Worm (Caenorhabditis elegans) whole organism, L4 larva: Measurements from ENCODE around the gene B0554.4.

ENCODE experiments used
- D1046.2 ChIP-seq: fragments of 200-800 bp; sonication (Bioruptor generic); IDR thresholded peaks from 2 replicates; pipeline ENCODE4 v1.3.6; 2022; ENCODE audit warnings: missing genetic modification characterization, missing compliant biosample characterization
- F49E8.2 ChIP-seq: sonication (generic microtip); optimal IDR thresholded peaks from 2 replicates; lab custom pipeline; 2016; ENCODE audit warnings: missing compliant biosample characterization, mild to moderate bottlenecking, missing genetic modification characterization, borderline replicate concordance
- Y105C5A.15 ChIP-seq: fragments of 200-800 bp; sonication (Bioruptor generic); IDR thresholded peaks from 2 replicates; pipeline ENCODE4 v1.3.6; 2022; ENCODE audit warnings: missing genetic modification characterization, missing compliant biosample characterization
- Y5F2A.4 ChIP-seq: fragments of 200-800 bp; sonication (Bioruptor generic); optimal IDR thresholded peaks from 2 replicates; lab custom pipeline; 2018; ENCODE audit warnings: mild to moderate bottlenecking, missing genetic modification characterization, missing compliant biosample characterization
- ZK337.2 ChIP-seq: fragments of 200-800 bp; sonication (Bioruptor generic); IDR thresholded peaks from 2 replicates; pipeline ENCODE4 v1.3.6; 2022; ENCODE audit warnings: missing genetic modification reagents, missing genetic modification characterization, missing compliant biosample characterization
- ZK546.5 ChIP-seq, 2 experiments: sonication (generic microtip); optimal IDR thresholded peaks; 2 replicates each; lab custom pipeline; 2017; ENCODE audit warnings: missing biosample characterization in 2 of 2, missing genetic modification characterization in 2 of 2
- aha-1 ChIP-seq: fragments of 150-350 bp; peaks from one replicate; lab custom pipeline; 2014; ENCODE audit warnings: missing biosample characterization, missing genetic modification characterization
- attf-4 ChIP-seq: sonication (generic microtip); optimal IDR thresholded peaks from 3 replicates; lab custom pipeline; 2017; ENCODE audit warnings: missing biosample characterization, missing genetic modification characterization
- daf-16 ChIP-seq, 3 experiments: sonication (generic microtip); optimal IDR thresholded peaks; 2 replicates each; lab custom pipeline; 2016 to 2017; ENCODE audit warnings: missing genetic modification characterization in 3 of 3, missing genetic modification reagents in 3 of 3, mild to moderate bottlenecking in 2 of 3, missing compliant biosample characterization in 2 of 3, missing biosample characterization in 1 of 3, moderate library complexity in 1 of 3
- dmd-6 ChIP-seq: fragments of 200-800 bp; sonication (Bioruptor generic); IDR thresholded peaks from 2 replicates; pipeline ENCODE4 v1.3.6; 2022; ENCODE audit warnings: missing genetic modification reagents, missing genetic modification characterization, missing compliant biosample characterization
- dmd-9 ChIP-seq: fragments of 200-800 bp; sonication (Bioruptor generic); IDR thresholded peaks from 2 replicates; pipeline ENCODE4 v1.3.6; 2022; ENCODE audit warnings: missing genetic modification reagents, missing genetic modification characterization, missing compliant biosample characterization
- dve-1 ChIP-seq: sonication (generic microtip); optimal IDR thresholded peaks from 2 replicates; lab custom pipeline; 2017; ENCODE audit warnings: antibody characterized with exemption, mild to moderate bottlenecking, missing genetic modification characterization, missing compliant biosample characterization; ENCODE audit not compliant: insufficient read depth
- hlh-11 ChIP-seq: fragments of 200-800 bp; sonication (Bioruptor generic); optimal IDR thresholded peaks from 2 replicates; lab custom pipeline; 2018; ENCODE audit warnings: mild to moderate bottlenecking, missing genetic modification characterization, missing compliant biosample characterization
- hlh-30 ChIP-seq: sonication (generic microtip); optimal IDR thresholded peaks from 2 replicates; lab custom pipeline; 2017; ENCODE audit warnings: antibody characterized with exemption, mild to moderate bottlenecking, missing genetic modification characterization, missing compliant biosample characterization; ENCODE audit not compliant: insufficient read depth
- jun-1 ChIP-seq: fragments of 150-350 bp; optimal IDR thresholded peaks from 2 replicates; lab custom pipeline; 2014; ENCODE audit warnings: missing biosample characterization, missing genetic modification reagents, missing genetic modification characterization
- lin-15B ChIP-seq: fragments of 150-350 bp; sonication (generic microtip); optimal IDR thresholded peaks from 3 replicates; lab custom pipeline; 2014; ENCODE audit warnings: missing biosample characterization, missing genetic modification characterization
- lin-39 ChIP-seq: fragments of 150-350 bp; optimal IDR thresholded peaks from 2 replicates; lab custom pipeline; 2014; ENCODE audit warnings: missing biosample characterization, missing genetic modification reagents, missing genetic modification characterization
- lsy-2 ChIP-seq, 2 experiments: fragments of 150-350 bp in 1 of 2; sonication (generic microtip) in 1 of 2; optimal IDR thresholded peaks; 2 replicates each; lab custom pipeline; 2014 to 2017; ENCODE audit warnings: missing biosample characterization in 2 of 2, missing genetic modification characterization in 2 of 2
- madf-9 ChIP-seq: fragments of 200-800 bp; sonication (Bioruptor generic); conservative IDR thresholded peaks from 2 replicates; pipeline ENCODE4 v1.3.6; 2022; ENCODE audit warnings: missing genetic modification reagents, missing genetic modification characterization, missing compliant biosample characterization
- mdl-1 ChIP-seq, 2 experiments: fragments of 150-350 bp in 1 of 2; sonication (generic microtip) in 1 of 2; optimal IDR thresholded peaks; 2 replicates each; lab custom pipeline; 2014 to 2017; ENCODE audit warnings: missing biosample characterization in 2 of 2, missing genetic modification characterization in 2 of 2
- mxl-2 ChIP-seq: fragments of 200-800 bp; sonication (Bioruptor generic); conservative IDR thresholded peaks from 2 replicates; pipeline ENCODE4 v1.3.6; 2022; ENCODE audit warnings: missing genetic modification reagents, missing genetic modification characterization, missing compliant biosample characterization
- mxl-3 ChIP-seq: fragments of 200-800 bp; sonication (Bioruptor generic); optimal IDR thresholded peaks from 2 replicates; lab custom pipeline; 2018; ENCODE audit warnings: mild to moderate bottlenecking, missing genetic modification characterization, missing compliant biosample characterization
- nhr-10 ChIP-seq: fragments of 150-350 bp; optimal IDR thresholded peaks from 2 replicates; lab custom pipeline; 2014; ENCODE audit warnings: missing biosample characterization, missing genetic modification characterization
- nhr-237 ChIP-seq: sonication (generic microtip); optimal IDR thresholded peaks from 2 replicates; lab custom pipeline; 2017; ENCODE audit warnings: missing biosample characterization, missing genetic modification characterization
- nhr-25 ChIP-seq: sonication (generic microtip); optimal IDR thresholded peaks from 2 replicates; lab custom pipeline; 2017; ENCODE audit warnings: missing genetic modification characterization, mild to moderate bottlenecking, missing compliant biosample characterization, antibody characterized with exemption, moderate library complexity, borderline replicate concordance; ENCODE audit not compliant: insufficient read depth
- nhr-28 ChIP-seq: fragments of 150-350 bp; optimal IDR thresholded peaks from 2 replicates; lab custom pipeline; 2014; ENCODE audit warnings: missing biosample characterization, missing genetic modification characterization
- nhr-48 ChIP-seq: sonication (generic microtip); optimal IDR thresholded peaks from 2 replicates; lab custom pipeline; 2016; ENCODE audit warnings: mild to moderate bottlenecking, missing genetic modification characterization, missing compliant biosample characterization
- nhr-6 ChIP-seq: fragments of 150-350 bp; optimal IDR thresholded peaks from 2 replicates; lab custom pipeline; 2014; ENCODE audit warnings: missing biosample characterization, missing genetic modification characterization
- nhr-77 ChIP-seq: fragments of 150-350 bp; optimal IDR thresholded peaks from 2 replicates; lab custom pipeline; 2014; ENCODE audit warnings: missing biosample characterization, missing genetic modification characterization
- php-3 ChIP-seq: fragments of 200-800 bp; sonication (Bioruptor generic); IDR thresholded peaks from 2 replicates; pipeline ENCODE4 v1.3.6; 2022; ENCODE audit warnings: missing genetic modification reagents, missing genetic modification characterization, missing compliant biosample characterization
- pqm-1 ChIP-seq: sonication (generic microtip); optimal IDR thresholded peaks from 2 replicates; lab custom pipeline; 2017; ENCODE audit warnings: missing biosample characterization, missing genetic modification characterization
- rbr-2 ChIP-seq: sonication (generic microtip); optimal IDR thresholded peaks from 2 replicates; lab custom pipeline; 2016; ENCODE audit warnings: missing genotype, missing genetic modification characterization, missing compliant biosample characterization
- sdz-12 ChIP-seq: fragments of 200-800 bp; sonication (Bioruptor generic); optimal IDR thresholded peaks from 2 replicates; lab custom pipeline; 2018; ENCODE audit warnings: mild to moderate bottlenecking, missing genetic modification characterization, missing compliant biosample characterization
- skn-1 ChIP-seq: fragments of 150-350 bp; optimal IDR thresholded peaks from 2 replicates; lab custom pipeline; 2014; ENCODE audit warnings: missing biosample characterization, missing genetic modification characterization
- spr-1 ChIP-seq: sonication (generic microtip); optimal IDR thresholded peaks from 2 replicates; lab custom pipeline; 2016; ENCODE audit warnings: mild to moderate bottlenecking, missing genetic modification characterization, missing compliant biosample characterization
- tra-1 ChIP-seq: fragments of 200-800 bp; sonication (Bioruptor generic); IDR thresholded peaks from 2 replicates; pipeline ENCODE4 v1.3.6; 2022; ENCODE audit warnings: missing genetic modification reagents, missing genetic modification characterization, missing compliant biosample characterization
- unc-39 ChIP-seq: sonication (generic microtip); optimal IDR thresholded peaks from 2 replicates; lab custom pipeline; 2017; ENCODE audit warnings: missing biosample characterization, missing genetic modification characterization
- unc-62 ChIP-seq, 3 experiments: fragments of 150-350 bp in 1 of 3; sonication (generic microtip); optimal IDR thresholded peaks in 2 of 3; peaks in 1 of 3; 1 replicate in 1 of 3; 2 replicates in 2 of 3; lab custom pipeline; 2014 to 2017; ENCODE audit warnings: missing biosample characterization in 3 of 3, missing genetic modification characterization in 3 of 3, missing genetic modification reagents in 3 of 3, missing genotype in 1 of 3
- vab-7 ChIP-seq: fragments of 200-800 bp; sonication (Bioruptor generic); IDR thresholded peaks from 2 replicates; pipeline ENCODE4 v1.3.6; 2022; ENCODE audit warnings: missing genetic modification reagents, missing genetic modification characterization, missing compliant biosample characterization
- zfp-3 ChIP-seq: fragments of 200-800 bp; sonication (Bioruptor generic); conservative IDR thresholded peaks from 2 replicates; pipeline ENCODE4 v1.3.6; 2022; ENCODE audit warnings: missing genetic modification reagents, missing genetic modification characterization, missing compliant biosample characterization
- ztf-7 ChIP-seq: fragments of 150-350 bp; optimal IDR thresholded peaks from 2 replicates; lab custom pipeline; 2014; ENCODE audit warnings: missing biosample characterization, missing genetic modification characterization

The B0554.4 gene

DNA sequence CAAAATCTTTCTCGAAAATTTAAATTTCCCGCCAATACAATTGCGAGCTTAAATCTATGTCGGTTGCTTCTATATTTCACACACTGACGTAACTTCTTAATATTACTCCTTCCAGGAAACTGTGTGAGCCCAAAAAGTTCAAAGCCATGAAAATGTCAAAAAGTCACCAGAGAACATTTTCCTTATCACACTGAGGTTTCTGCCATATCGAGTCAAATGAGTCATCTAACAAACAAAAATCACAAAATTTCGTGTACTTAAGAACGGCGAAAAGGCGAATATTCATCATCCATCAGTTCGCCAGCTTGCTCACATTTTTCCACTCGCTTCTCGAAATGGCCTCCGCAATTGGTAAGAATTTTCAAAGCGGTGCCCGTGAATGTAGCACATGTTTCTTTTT, 20.7 kb downstream of the B0554.4 start, which contains the start of gene M02H5.8:
Gene M02H5.8, plus strand, starts transcription at position 297 of the 400 bp plus-strand sequence.
- peak; percentile 76 for TF ChIP-seq dmd-6 (GFP tag; lab: Robert Waterston, UW)
- no peak for TF ChIP-seq F49E8.2 (tag; lab: Kevin White, UChicago)
- no peak for TF ChIP-seq ztf-7 (tag; lab: Kevin White, UChicago)
- no peak for TF ChIP-seq nhr-77 (tag; lab: Kevin White, UChicago)
- no peak for TF ChIP-seq lsy-2 (tag; optimal IDR thresholded peaks at IDR 0.05; lab: Kevin White, UChicago)
- no peak for TF ChIP-seq mxl-3
- TF ChIP-seq nhr-237: no peak
- no peak for TF ChIP-seq nhr-25 (tag; lab: Kevin White, UChicago)
- TF ChIP-seq aha-1 (tag; lab: Kevin White, UChicago): peak; percentile 94
- TF ChIP-seq jun-1 (tag; lab: Kevin White, UChicago): no peak
- no peak for TF ChIP-seq attf-4 (tag; lab: Kevin White, UChicago)
- no peak for TF ChIP-seq Y5F2A.4
- peak; percentile 48 for TF ChIP-seq pqm-1
- no peak for TF ChIP-seq zfp-3 (GFP tag; lab: Robert Waterston, UW)
- peak; percentile 11 for TF ChIP-seq nhr-6 (tag; lab: Kevin White, UChicago)
- TF ChIP-seq mdl-1 (tag; optimal IDR thresholded peaks at IDR 0.05; lab: Kevin White, UChicago): no peak
- TF ChIP-seq Y105C5A.15 (GFP tag; lab: Robert Waterston, UW): no peak
- no peak for TF ChIP-seq daf-16 (GFP tag; optimal IDR thresholded peaks at IDR 0.05; lab: Kevin White, UChicago)
- peak; percentile 47 for TF ChIP-seq daf-16 (tag; optimal IDR thresholded peaks at IDR 0.05; lab: Kevin White, UChicago)
- peak; percentile 69 for TF ChIP-seq nhr-28
- peak; percentile 45 for TF ChIP-seq hlh-11 (tag; lab: Kevin White, UChicago)
- TF ChIP-seq mxl-2 (GFP tag; lab: Robert Waterston, UW): no peak

DNA sequence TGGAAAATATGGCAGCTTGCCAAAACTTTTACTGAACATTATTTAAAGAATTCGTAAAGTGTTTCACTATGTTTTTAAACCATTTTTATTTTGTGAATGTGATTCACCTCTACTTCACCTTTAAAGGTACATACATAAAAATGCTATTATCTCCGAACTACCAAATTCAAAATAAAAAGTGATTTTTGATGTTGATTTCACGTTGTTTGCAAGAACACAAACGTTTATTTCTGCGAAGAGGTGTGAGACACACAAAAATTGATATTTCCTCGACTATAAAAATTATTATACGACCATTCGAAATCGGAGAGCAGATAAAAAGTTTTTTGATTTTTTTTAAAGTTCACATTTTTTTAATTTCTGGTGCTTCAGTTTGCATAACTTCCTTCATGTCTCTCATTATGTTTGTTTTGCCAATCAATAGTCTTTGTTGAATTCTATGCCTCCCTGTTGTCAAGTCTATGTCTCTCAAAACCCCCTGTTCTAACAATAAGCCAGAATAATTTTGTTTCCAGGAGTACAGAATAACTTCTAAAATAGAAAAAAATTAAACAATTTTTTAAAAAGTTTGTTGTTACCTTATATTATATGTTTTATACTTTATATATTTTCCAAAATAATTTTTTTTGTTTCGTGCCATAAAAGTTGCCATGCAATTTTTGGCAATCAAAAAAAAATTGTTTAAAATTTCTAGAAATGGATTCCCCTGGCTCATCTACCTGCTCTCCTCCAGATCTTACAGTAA, 22.0 kb downstream of the B0554.4 start, which contains the start of gene nhr-123:
Gene nhr-123, plus strand, starts transcription at position 695 of the 745 bp plus-strand sequence.
- TF ChIP-seq nhr-28: peak; percentile 46
- no peak for TF ChIP-seq ZK337.2 (GFP tag; lab: Robert Waterston, UW)
- TF ChIP-seq unc-62 (GFP tag; optimal IDR thresholded peaks at IDR 0.05 in 1 of 2; lab: Kevin White, UChicago): peak in 1 of 2 experiments; percentile 25
- no peak for TF ChIP-seq unc-62 (tag; optimal IDR thresholded peaks at IDR 0.05; lab: Kevin White, UChicago)
- no peak for TF ChIP-seq hlh-30 (tag; lab: Kevin White, UChicago)
- TF ChIP-seq dve-1 (tag; lab: Kevin White, UChicago): peak; percentile 5
- 0 out of 2 replicates have a peak, but pooled peaks have one; percentile 21 for TF ChIP-seq php-3 (GFP tag; lab: Robert Waterston, UW)
- no peak for TF ChIP-seq daf-16 (GFP tag; optimal IDR thresholded peaks at IDR 0.05; lab: Kevin White, UChicago)
- peak; percentile 67 for TF ChIP-seq daf-16 (tag; optimal IDR thresholded peaks at IDR 0.05; lab: Kevin White, UChicago)

DNA sequence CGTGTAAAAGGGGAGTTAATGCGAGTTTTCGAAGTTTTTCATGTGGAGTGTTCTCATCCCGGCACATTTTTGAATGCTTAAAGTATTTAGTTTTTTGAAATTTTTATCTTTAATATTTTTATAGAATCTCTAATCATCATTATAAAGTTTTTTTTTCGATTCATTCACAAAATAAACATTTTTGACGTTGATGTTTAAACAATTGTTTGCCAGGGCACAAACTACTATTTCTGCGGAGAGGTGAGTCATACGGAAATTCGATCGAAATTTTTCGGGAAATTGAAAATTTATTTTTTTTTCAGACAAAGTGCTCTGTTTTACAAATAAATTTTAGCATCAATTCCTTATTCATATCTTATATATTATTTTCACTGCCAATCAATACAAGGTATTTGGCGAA, 24.6 kb downstream of the B0554.4 start, which contains the start of gene nhr-98:
Gene nhr-98, plus strand, starts transcription at position 301 of the 400 bp plus-strand sequence.
- TF ChIP-seq unc-39 (tag; lab: Kevin White, UChicago): no peak
- peak; percentile 53 for TF ChIP-seq aha-1 (tag; lab: Kevin White, UChicago)

DNA sequence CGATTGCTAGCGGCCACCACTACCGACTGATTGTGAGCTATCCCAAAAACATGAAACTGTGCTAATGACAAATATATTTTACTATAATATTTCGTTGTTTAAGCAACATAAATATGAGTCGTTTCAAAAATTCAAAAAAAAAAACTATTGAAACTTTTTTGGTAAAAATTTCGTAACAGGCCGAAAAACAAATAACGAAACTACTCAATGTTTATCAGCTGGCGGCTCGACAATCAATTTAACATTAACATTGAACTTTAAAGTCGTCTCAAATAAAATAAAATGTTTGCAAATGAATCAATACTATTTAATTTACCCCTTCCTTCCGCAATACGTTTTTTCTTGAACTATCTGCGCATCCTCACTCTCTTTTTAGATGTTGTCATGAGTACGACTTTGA, 28.9 kb downstream of the B0554.4 start:
- TF ChIP-seq D1046.2 (GFP tag; lab: Robert Waterston, UW) (no peak), pqm-1 (peak; percentile 18), daf-16 (GFP tag; optimal IDR thresholded peaks at IDR 0.05; lab: Kevin White, UChicago) (no peak), daf-16 (tag; optimal IDR thresholded peaks at IDR 0.05; lab: Kevin White, UChicago) (peak; percentile 62), lsy-2 (tag; optimal IDR thresholded peaks at IDR 0.05; lab: Kevin White, UChicago) (no peak), dve-1 (tag; lab: Kevin White, UChicago) (peak; percentile 23), madf-9 (GFP tag; lab: Robert Waterston, UW) (no peak), hlh-11 (tag; lab: Kevin White, UChicago) (no peak), jun-1 (tag; lab: Kevin White, UChicago) (no peak), sdz-12 (no peak), vab-7 (GFP tag; lab: Robert Waterston, UW) (no peak), aha-1 (tag; lab: Kevin White, UChicago) (no peak), spr-1 (tag; lab: Kevin White, UChicago) (no peak), dmd-6 (GFP tag; lab: Robert Waterston, UW) (no peak), dmd-9 (GFP tag; lab: Robert Waterston, UW) (no peak), tra-1 (GFP tag; lab: Robert Waterston, UW) (no peak), rbr-2 (tag; lab: Kevin White, UChicago) (no peak), nhr-48 (no peak), lin-39 (tag; lab: Kevin White, UChicago) (no peak), skn-1 (tag; lab: Kevin White, UChicago) (no peak), nhr-10 (tag; lab: Kevin White, UChicago) (no peak), lin-15B (tag; lab: Kevin White, UChicago) (no peak), nhr-28 (peak; percentile 36), nhr-237 (no peak), ZK546.5 (tag; optimal IDR thresholded peaks at IDR 0.05; lab: Kevin White, UChicago) (no peak)
